ENCODE assay signal across 1 fruit fly cellular context in genomic region chr3R:15547827-15548517, dm6.
TF ChIP-seq lines count a peak whose summit lies in the region.

TSS of gene AOX3 (minus strand) at chr3R:15548188.

TF ChIP-seq in whole organism, embryonic, 481 proteins besides CTCF, POLR2A, EP300 and RAD21 (continued from another document):
- TF ChIP-seq CG8359 (GFP tag; optimal IDR thresholded peaks at IDR 0.05; lab: Kevin White, UChicago; ENCODE audit: borderline replicate concordance), result no peak
- TF ChIP-seq insv (GFP tag; optimal IDR thresholded peaks at IDR 0.05; lab: Kevin White, UChicago), result no peak
- peak; percentile 29 for TF ChIP-seq PHDP (tag; optimal IDR thresholded peaks at IDR 0.05; lab: Kevin White, UChicago)
- peak; percentile 86 for TF ChIP-seq D19A (tag; optimal IDR thresholded peaks at IDR 0.05; lab: Kevin White, UChicago)
- no peak for TF ChIP-seq Neu2 (GFP tag; optimal IDR thresholded peaks at IDR 0.05; lab: Kevin White, UChicago; ENCODE audit: borderline replicate concordance)
- no peak for TF ChIP-seq Hr39 (optimal IDR thresholded peaks at IDR 0.05; lab: Kevin White, UChicago)
- no peak for TF ChIP-seq CG10565 (GFP tag; optimal IDR thresholded peaks at IDR 0.05; lab: Kevin White, UChicago)
- TF ChIP-seq danr (GFP tag; IDR thresholded peaks at IDR 0.05; lab: Robert Waterston, UW), result no peak
- no peak for TF ChIP-seq CG9876 (GFP tag; optimal IDR thresholded peaks at IDR 0.05; lab: Kevin White, UChicago)
- TF ChIP-seq Rfx (GFP tag; IDR thresholded peaks at IDR 0.05; lab: Robert Waterston, UW), result peak; percentile 44; the same call in 1 of the 2 replicates
- TF ChIP-seq gsb (GFP tag; IDR thresholded peaks at IDR 0.05; lab: Robert Waterston, UW), result no peak
- no peak for TF ChIP-seq Dll (GFP tag; IDR thresholded peaks at IDR 0.05; lab: Robert Waterston, UW; ENCODE audit: partially characterized antibody)
- no peak for TF ChIP-seq Dfd (GFP tag; optimal IDR thresholded peaks at IDR 0.05; lab: Kevin White, UChicago)
- peak; percentile 57 for TF ChIP-seq sens (GFP tag; lab: Kevin White, UChicago)
- TF ChIP-seq Mad (GFP tag; optimal IDR thresholded peaks at IDR 0.05; lab: Kevin White, UChicago), result no peak
- TF ChIP-seq CG2129 (GFP tag; IDR thresholded peaks at IDR 0.05; lab: Robert Waterston, UW; ENCODE audit: partially characterized antibody), result no peak
- TF ChIP-seq Abd-B (GFP tag; optimal IDR thresholded peaks at IDR 0.05; lab: Kevin White, UChicago), result peak; percentile 13
- TF ChIP-seq row (GFP tag; IDR thresholded peaks at IDR 0.05; lab: Robert Waterston, UW), result peak; percentile 62
- peak; percentile 21 for TF ChIP-seq unpg (GFP tag; optimal IDR thresholded peaks at IDR 0.05; lab: Kevin White, UChicago)
- peak; percentile 52 for TF ChIP-seq Dip3 (GFP tag; optimal IDR thresholded peaks at IDR 0.05; lab: Kevin White, UChicago)
- no peak for TF ChIP-seq Lpt (GFP tag; optimal IDR thresholded peaks at IDR 0.05; lab: Kevin White, UChicago)
- TF ChIP-seq CG33557 (GFP tag; optimal IDR thresholded peaks at IDR 0.05; lab: Kevin White, UChicago), result no peak
- no peak for TF ChIP-seq fru (optimal IDR thresholded peaks at IDR 0.05; lab: Kevin White, UChicago)
- no peak for TF ChIP-seq bowl (GFP tag; IDR thresholded peaks at IDR 0.05; lab: Robert Waterston, UW)
- TF ChIP-seq CG13775 (GFP tag; optimal IDR thresholded peaks at IDR 0.05; lab: Kevin White, UChicago), result peak; percentile 35
- TF ChIP-seq CG11504 (tag; optimal IDR thresholded peaks at IDR 0.05; lab: Kevin White, UChicago), result peak; percentile 14
- TF ChIP-seq btn (GFP tag; optimal IDR thresholded peaks at IDR 0.05; lab: Kevin White, UChicago), result no peak
- TF ChIP-seq slbo (GFP tag; IDR thresholded peaks at IDR 0.05; lab: Robert Waterston, UW), result peak; percentile 68
- TF ChIP-seq Atf-2 (GFP tag; optimal IDR thresholded peaks at IDR 0.05; lab: Kevin White, UChicago), result no peak
- TF ChIP-seq CG11696 (GFP tag; IDR thresholded peaks at IDR 0.05; lab: Robert Waterston, UW), result no peak
- peak; percentile 46 for TF ChIP-seq exex (tag; optimal IDR thresholded peaks at IDR 0.05; lab: Kevin White, UChicago)
- TF ChIP-seq pan (optimal IDR thresholded peaks at IDR 0.05; lab: Kevin White, UChicago), result no peak
- TF ChIP-seq pan (GFP tag; optimal IDR thresholded peaks at IDR 0.05 in 1 of 2, IDR thresholded peaks at IDR 0.05 in 1 of 2), result peak in 1 of 2 experiments; percentile 35
- no peak for TF ChIP-seq chn (GFP tag; optimal IDR thresholded peaks at IDR 0.05; lab: Kevin White, UChicago)
- TF ChIP-seq Pdp1 (GFP tag; optimal IDR thresholded peaks at IDR 0.05; lab: Kevin White, UChicago), result peak; percentile 12 to 84
- peak; percentile 39 for TF ChIP-seq CG7839 (tag; optimal IDR thresholded peaks at IDR 0.05; lab: Kevin White, UChicago)
- no peak for TF ChIP-seq jumu (GFP tag; optimal IDR thresholded peaks at IDR 0.05; lab: Kevin White, UChicago)
- peak; percentile 6 for TF ChIP-seq nmo (GFP tag; optimal IDR thresholded peaks at IDR 0.05; lab: Kevin White, UChicago)
- TF ChIP-seq Side (GFP tag; optimal IDR thresholded peaks at IDR 0.05; lab: Kevin White, UChicago), result no peak
- peak; percentile 59 for TF ChIP-seq Hmr (GFP tag; optimal IDR thresholded peaks at IDR 0.05; lab: Kevin White, UChicago)
- no peak for TF ChIP-seq sc (optimal IDR thresholded peaks at IDR 0.05; lab: Kevin White, UChicago)
- TF ChIP-seq sc (GFP tag; optimal IDR thresholded peaks at IDR 0.05; lab: Kevin White, UChicago), result no peak
- peak; percentile 45 for TF ChIP-seq zf30C (GFP tag; optimal IDR thresholded peaks at IDR 0.05; lab: Kevin White, UChicago)
- no peak for TF ChIP-seq Aef1 (GFP tag; IDR thresholded peaks at IDR 0.05; lab: Robert Waterston, UW)
- TF ChIP-seq Med (GFP tag; lab: Kevin White, UChicago), result peak; percentile 73
- peak; percentile 39 for TF ChIP-seq Meics (GFP tag; optimal IDR thresholded peaks at IDR 0.05; lab: Kevin White, UChicago)
- no peak for TF ChIP-seq hkb (optimal IDR thresholded peaks at IDR 0.05; lab: Kevin White, UChicago)
- no peak for TF ChIP-seq hkb (GFP tag; IDR thresholded peaks at IDR 0.05; lab: Robert Waterston, UW)
- TF ChIP-seq HLH54F (GFP tag; optimal IDR thresholded peaks at IDR 0.05; lab: Kevin White, UChicago), result peak; percentile 34
- peak; percentile 61 for TF ChIP-seq CG2120 (GFP tag; optimal IDR thresholded peaks at IDR 0.05; lab: Kevin White, UChicago)
- TF ChIP-seq Adf1 (GFP tag; IDR thresholded peaks at IDR 0.05; lab: Robert Waterston, UW), result no peak
- TF ChIP-seq zfh2 (GFP tag; optimal IDR thresholded peaks at IDR 0.05; lab: Kevin White, UChicago), result peak; percentile 63
- no peak for TF ChIP-seq CG13296 (GFP tag; optimal IDR thresholded peaks at IDR 0.05; lab: Kevin White, UChicago)
- peak; percentile 50 for TF ChIP-seq CG3281 (GFP tag; optimal IDR thresholded peaks at IDR 0.05; lab: Kevin White, UChicago)
- TF ChIP-seq caup (GFP tag; optimal IDR thresholded peaks at IDR 0.05; lab: Kevin White, UChicago; ENCODE audit: severe bottlenecking), result peak; percentile 4
- TF ChIP-seq Taf1 (GFP tag; IDR thresholded peaks at IDR 0.05; lab: Robert Waterston, UW), result peak; percentile 8; the same call in 1 of the 2 replicates
- peak; percentile 54 for TF ChIP-seq lilli (GFP tag; optimal IDR thresholded peaks at IDR 0.05; lab: Kevin White, UChicago)
- TF ChIP-seq NC2α (GFP tag; optimal IDR thresholded peaks at IDR 0.05; lab: Kevin White, UChicago), result no peak
- no peak for TF ChIP-seq da (GFP tag; optimal IDR thresholded peaks at IDR 0.05; lab: Kevin White, UChicago)
- TF ChIP-seq CoRest (tag; optimal IDR thresholded peaks at IDR 0.05; lab: Kevin White, UChicago), result peak; percentile 35
- no peak for TF ChIP-seq sima (GFP tag; optimal IDR thresholded peaks at IDR 0.05; lab: Kevin White, UChicago)
- 0 out of 2 replicates have a peak, but pooled peaks have one; percentile 8 for TF ChIP-seq CG31441 (GFP tag; IDR thresholded peaks at IDR 0.05; lab: Robert Waterston, UW)
- no peak for TF ChIP-seq wor (GFP tag; IDR thresholded peaks at IDR 0.05; lab: Robert Waterston, UW)
- TF ChIP-seq pho (GFP tag; optimal IDR thresholded peaks at IDR 0.05; lab: Kevin White, UChicago), result peak; percentile 8
- TF ChIP-seq sob (GFP tag; IDR thresholded peaks at IDR 0.05; lab: Robert Waterston, UW), result peak; percentile 47; the same call in 1 of the 2 replicates
- 0 out of 2 replicates have a peak, but pooled peaks have one; percentile 35 for TF ChIP-seq CG3847 (GFP tag; IDR thresholded peaks at IDR 0.05; lab: Robert Waterston, UW)
- TF ChIP-seq CG31224 (GFP tag; IDR thresholded peaks at IDR 0.05; lab: Robert Waterston, UW), result peak; percentile 33; the same call in 1 of the 2 replicates
- no peak for TF ChIP-seq tx (GFP tag; optimal IDR thresholded peaks at IDR 0.05; lab: Kevin White, UChicago)
- 0 out of 2 replicates have a peak, but pooled peaks have one; percentile 21 for TF ChIP-seq rib (GFP tag; IDR thresholded peaks at IDR 0.05; lab: Robert Waterston, UW)
- peak; percentile 7 for TF ChIP-seq CG12155 (GFP tag; optimal IDR thresholded peaks at IDR 0.05; lab: Kevin White, UChicago)
- peak; percentile 39 for TF ChIP-seq bcd (GFP tag; optimal IDR thresholded peaks at IDR 0.05; lab: Kevin White, UChicago)
- TF ChIP-seq Fer2 (tag; optimal IDR thresholded peaks at IDR 0.05; lab: Kevin White, UChicago), result no peak
- peak; percentile 37 for TF ChIP-seq CG10209 (GFP tag; optimal IDR thresholded peaks at IDR 0.05; lab: Kevin White, UChicago)
- peak; percentile 30 for TF ChIP-seq CG16815 (GFP tag; optimal IDR thresholded peaks at IDR 0.05; lab: Kevin White, UChicago)
- TF ChIP-seq seq (GFP tag; IDR thresholded peaks at IDR 0.05; lab: Robert Waterston, UW), result no peak
- no peak for TF ChIP-seq Hey (tag; optimal IDR thresholded peaks at IDR 0.05; lab: Kevin White, UChicago)
- TF ChIP-seq CG2678 (tag; optimal IDR thresholded peaks at IDR 0.05; lab: Kevin White, UChicago), result peak; percentile 39
- TF ChIP-seq CG32532 (GFP tag; IDR thresholded peaks at IDR 0.05; lab: Robert Waterston, UW), result peak; percentile 52; the same call in 1 of the 2 replicates
- peak; percentile 90 for TF ChIP-seq CG10274 (GFP tag; optimal IDR thresholded peaks at IDR 0.05; lab: Kevin White, UChicago)
- peak; percentile 76 for TF ChIP-seq Usf (GFP tag; optimal IDR thresholded peaks at IDR 0.05; lab: Kevin White, UChicago)
- TF ChIP-seq CG31365 (tag; optimal IDR thresholded peaks at IDR 0.05; lab: Kevin White, UChicago), result no peak
- no peak for TF ChIP-seq CG17359 (tag; optimal IDR thresholded peaks at IDR 0.05; lab: Kevin White, UChicago)
- peak; percentile 37 for TF ChIP-seq sqz (GFP tag; optimal IDR thresholded peaks at IDR 0.05; lab: Kevin White, UChicago)
- TF ChIP-seq gt (GFP tag; IDR thresholded peaks at IDR 0.05; lab: Robert Waterston, UW), result no peak
- TF ChIP-seq lab (GFP tag; optimal IDR thresholded peaks at IDR 0.05; lab: Kevin White, UChicago), result peak; percentile 20
- no peak for TF ChIP-seq sna (GFP tag; IDR thresholded peaks at IDR 0.05; lab: Robert Waterston, UW; ENCODE audit: partially characterized antibody)
- TF ChIP-seq Opbp (GFP tag; IDR thresholded peaks at IDR 0.05; lab: Robert Waterston, UW; ENCODE audit: partially characterized antibody), result no peak
- TF ChIP-seq grau (tag; optimal IDR thresholded peaks at IDR 0.05; lab: Kevin White, UChicago), result no peak
- no peak for TF ChIP-seq klu (GFP tag; IDR thresholded peaks at IDR 0.05; lab: Robert Waterston, UW)
- TF ChIP-seq pzg (GFP tag; optimal IDR thresholded peaks at IDR 0.05; lab: Kevin White, UChicago), result no peak
- no peak for TF ChIP-seq run (tag; optimal IDR thresholded peaks at IDR 0.05; lab: Kevin White, UChicago)
- TF ChIP-seq Trl (optimal IDR thresholded peaks at IDR 0.05; lab: Kevin White, UChicago), result peak; percentile 5 to 42
- TF ChIP-seq Trl (GFP tag; optimal IDR thresholded peaks at IDR 0.05; lab: Kevin White, UChicago), result no peak
- peak; percentile 33; the same call in 1 of the 2 replicates for TF ChIP-seq Ptx1 (GFP tag; IDR thresholded peaks at IDR 0.05; lab: Robert Waterston, UW)
